Worm (Caenorhabditis elegans) whole organism, L3 larva: ENCODE results near the gene lap-1.

ENCODE experiments used
- ama-1 ChIP-seq: fragments of 150-350 bp; optimal IDR thresholded peaks from 2 replicates; lab custom pipeline; 2018
- ceh-9 ChIP-seq: sonication (generic microtip); optimal IDR thresholded peaks from 2 replicates; lab custom pipeline; 2018; ENCODE audit warnings: missing biosample characterization, missing genetic modification characterization
- elt-3 ChIP-seq, 3 experiments: fragments of 150-350 bp in 1 of 3; sonication (generic microtip) in 2 of 3; optimal IDR thresholded peaks; 2 replicates in 2 of 3; 4 replicates in 1 of 3; lab custom pipeline; 2014 to 2017; ENCODE audit warnings: missing biosample characterization in 3 of 3, missing genetic modification characterization in 3 of 3
- nhr-23 ChIP-seq: fragments of 150-350 bp; optimal IDR thresholded peaks from 2 replicates; lab custom pipeline; 2014; ENCODE audit warnings: missing biosample characterization, missing genetic modification reagents, missing genetic modification characterization
- nhr-237 ChIP-seq: fragments of 150-350 bp; optimal IDR thresholded peaks from 2 replicates; lab custom pipeline; 2014; ENCODE audit warnings: missing biosample characterization, missing genetic modification characterization
- nhr-25 ChIP-seq: sonication (generic microtip); optimal IDR thresholded peaks from 2 replicates; lab custom pipeline; 2017; ENCODE audit warnings: missing biosample characterization, missing genetic modification characterization
- nhr-76 ChIP-seq: fragments of 150-350 bp; sonication (generic microtip); optimal IDR thresholded peaks from 5 replicates; lab custom pipeline; 2014; ENCODE audit warnings: missing biosample characterization, missing genetic modification characterization
- zag-1 ChIP-seq: fragments of 150-350 bp; optimal IDR thresholded peaks from 2 replicates; lab custom pipeline; 2014; ENCODE audit warnings: missing biosample characterization, missing genetic modification characterization

ce11 chrIII:8426271-8426670, 24.5 kb upstream of the lap-1 start, which contains the start of gene cec-1:
- TF ChIP-seq ama-1 (no peak), nhr-76 (tag; lab: Kevin White, UChicago) (no peak), nhr-23 (peak; percentile 12), nhr-25 (tag; lab: Kevin White, UChicago) (peak; percentile 14), elt-3 (tag; optimal IDR thresholded peaks at IDR 0.05; lab: Kevin White, UChicago) (no peak), zag-1 (tag; lab: Kevin White, UChicago) (no peak), ceh-9 (no peak), nhr-237 (tag; lab: Kevin White, UChicago) (no peak)
